Fruit fly (Drosophila melanogaster) whole organism, prepupa: Measurements from ENCODE around the gene CG5886.

Experiments
- Blimp-1 ChIP-seq: fragments of 200-800 bp; sonication (Bioruptor generic); optimal IDR thresholded peaks from 3 replicates; lab custom pipeline; 2017; ENCODE audit warnings: missing biosample characterization, missing genetic modification characterization, mild to moderate bottlenecking, moderate library complexity, missing genetic modification reagents
- CG10631 ChIP-seq: fragments of 200-800 bp; sonication (Bioruptor generic); optimal IDR thresholded peaks from 2 replicates; lab custom pipeline; 2016; ENCODE audit warnings: missing biosample characterization, missing genetic modification characterization
- CG11294 ChIP-seq: fragments of 200-800 bp; sonication (Bioruptor generic); IDR thresholded peaks from 2 replicates; pipeline ENCODE4 v1.3.6; 2022; ENCODE audit warnings: missing biosample characterization, missing genetic modification characterization
- CG11762 ChIP-seq: fragments of 200-800 bp; sonication (Bioruptor generic); optimal IDR thresholded peaks from 3 replicates; lab custom pipeline; 2016; ENCODE audit warnings: missing biosample characterization, missing genetic modification characterization; ENCODE audit not compliant: insufficient read depth
- CG11902 ChIP-seq: fragments of 200-800 bp; sonication (Bioruptor generic); optimal IDR thresholded peaks from 3 replicates; lab custom pipeline; 2016; ENCODE audit warnings: missing biosample characterization, missing genetic modification characterization
- CG15336 ChIP-seq: fragments of 200-800 bp; sonication (Bioruptor generic); IDR thresholded peaks from 2 replicates; pipeline ENCODE4 v1.3.6; 2022; ENCODE audit warnings: missing biosample characterization, missing genetic modification characterization
- CG16779 ChIP-seq: fragments of 200-800 bp; sonication (Bioruptor generic); optimal IDR thresholded peaks from 3 replicates; lab custom pipeline; 2017; ENCODE audit warnings: missing biosample characterization, mild to moderate bottlenecking, missing genetic modification characterization
- CG3032 ChIP-seq: fragments of 200-800 bp; optimal IDR thresholded peaks from 2 replicates; lab custom pipeline; 2019; ENCODE audit warnings: missing biosample characterization, mild to moderate bottlenecking, missing genetic modification characterization, moderate library complexity
- CG32006 ChIP-seq: fragments of 200-800 bp; sonication (Bioruptor generic); optimal IDR thresholded peaks from 3 replicates; lab custom pipeline; 2017; ENCODE audit warnings: missing biosample characterization, mild to moderate bottlenecking, missing genetic modification characterization
- CG34406 ChIP-seq: fragments of 200-800 bp; sonication (Bioruptor generic); optimal IDR thresholded peaks from 3 replicates; lab custom pipeline; 2016; ENCODE audit warnings: missing biosample characterization, missing genetic modification characterization
- CG3919 ChIP-seq: fragments of 200-800 bp; sonication (Bioruptor generic); optimal IDR thresholded peaks from 3 replicates; lab custom pipeline; 2016; ENCODE audit warnings: missing biosample characterization, missing genetic modification characterization
- CG4318 ChIP-seq: fragments of 200-800 bp; sonication (Bioruptor generic); optimal IDR thresholded peaks from 3 replicates; lab custom pipeline; 2017; ENCODE audit warnings: missing biosample characterization, mild to moderate bottlenecking, missing genetic modification characterization
- CG6163 ChIP-seq: fragments of 200-800 bp; sonication (Bioruptor generic); IDR thresholded peaks from 3 replicates; pipeline ENCODE4 v1.3.6; 2022; ENCODE audit warnings: missing biosample characterization, missing genetic modification characterization
- CG6276 ChIP-seq: fragments of 200-800 bp; sonication (Bioruptor generic); optimal IDR thresholded peaks from 2 replicates; lab custom pipeline; 2017; ENCODE audit warnings: missing biosample characterization, mild to moderate bottlenecking, missing genetic modification characterization
- CG6792 ChIP-seq: fragments of 200-800 bp; sonication (Bioruptor generic); optimal IDR thresholded peaks from 3 replicates; lab custom pipeline; 2016; ENCODE audit warnings: missing biosample characterization, missing genetic modification characterization
- CG6808 ChIP-seq: fragments of 200-800 bp; sonication (Bioruptor generic); optimal IDR thresholded peaks from 3 replicates; lab custom pipeline; 2017; ENCODE audit warnings: missing biosample characterization, missing genetic modification characterization, mild to moderate bottlenecking, moderate library complexity, missing genetic modification reagents
- CG6854 ChIP-seq: fragments of 200-800 bp; sonication (Bioruptor generic); optimal IDR thresholded peaks from 2 replicates; lab custom pipeline; 2017; ENCODE audit warnings: missing biosample characterization, mild to moderate bottlenecking, missing genetic modification characterization
- CG7368 ChIP-seq: fragments of 200-800 bp; sonication (Bioruptor generic); optimal IDR thresholded peaks from 3 replicates; lab custom pipeline; 2016; ENCODE audit warnings: missing biosample characterization, missing genetic modification characterization
- CG8119 ChIP-seq: fragments of 200-800 bp; sonication (Bioruptor generic); IDR thresholded peaks from 3 replicates; pipeline ENCODE4 v1.3.6; 2022; ENCODE audit warnings: missing biosample characterization, missing genetic modification characterization
- CG8319 ChIP-seq: fragments of 200-800 bp; sonication (Bioruptor generic); optimal IDR thresholded peaks from 3 replicates; lab custom pipeline; 2016; ENCODE audit warnings: missing biosample characterization, missing genetic modification characterization
- CG9139 ChIP-seq: fragments of 200-800 bp; sonication (Bioruptor generic); optimal IDR thresholded peaks from 3 replicates; lab custom pipeline; 2017; ENCODE audit warnings: missing biosample characterization, mild to moderate bottlenecking, missing genetic modification characterization
- Eip75B ChIP-seq: fragments of 200-800 bp; sonication (Bioruptor generic); optimal IDR thresholded peaks from 3 replicates; lab custom pipeline; 2016; ENCODE audit warnings: missing biosample characterization, missing genetic modification characterization
- Eip78C ChIP-seq: fragments of 200-800 bp; sonication (Bioruptor generic); peaks from one replicate; lab custom pipeline; 2016; ENCODE audit warnings: missing biosample characterization, missing genetic modification characterization
- Eip93F ChIP-seq: fragments of 200-800 bp; sonication (Bioruptor generic); optimal IDR thresholded peaks from 2 replicates; lab custom pipeline; 2016; ENCODE audit warnings: missing biosample characterization, mild to moderate bottlenecking, missing genetic modification characterization
- Ets21C ChIP-seq: fragments of 200-800 bp; sonication (Bioruptor generic); optimal IDR thresholded peaks from 3 replicates; lab custom pipeline; 2016; ENCODE audit warnings: missing biosample characterization, missing genetic modification characterization
- Ets96B ChIP-seq: fragments of 200-800 bp; optimal IDR thresholded peaks from 2 replicates; lab custom pipeline; 2019; ENCODE audit warnings: missing biosample characterization, mild to moderate bottlenecking, missing genetic modification characterization, moderate library complexity
- Hr38 ChIP-seq: sonication (Bioruptor generic); optimal IDR thresholded peaks from 2 replicates; lab custom pipeline; 2016; ENCODE audit warnings: missing biosample characterization, missing genetic modification characterization
- Hr39 ChIP-seq: fragments of 200-800 bp; sonication (Bioruptor generic); optimal IDR thresholded peaks from 2 replicates; lab custom pipeline; 2016; ENCODE audit warnings: missing biosample characterization, missing genetic modification characterization
- Lpt ChIP-seq: fragments of 200-800 bp; sonication (Bioruptor generic); optimal IDR thresholded peaks from 3 replicates; lab custom pipeline; 2016; ENCODE audit warnings: missing biosample characterization, missing genetic modification characterization
- Met ChIP-seq: fragments of 200-800 bp; sonication (Bioruptor generic); optimal IDR thresholded peaks from 3 replicates; lab custom pipeline; 2016; ENCODE audit warnings: missing biosample characterization, missing genetic modification characterization
- OdsH ChIP-seq: fragments of 200-800 bp; sonication (Bioruptor generic); optimal IDR thresholded peaks from 3 replicates; lab custom pipeline; 2016; ENCODE audit warnings: missing biosample characterization, missing genetic modification characterization
- Smox ChIP-seq: fragments of 200-800 bp; sonication (Bioruptor generic); optimal IDR thresholded peaks from 3 replicates; lab custom pipeline; 2016; ENCODE audit warnings: missing biosample characterization, missing genetic modification characterization
- Sox102F ChIP-seq: fragments of 200-800 bp; sonication (Bioruptor generic); optimal IDR thresholded peaks from 2 replicates; lab custom pipeline; 2016; ENCODE audit warnings: missing biosample characterization, mild to moderate bottlenecking, missing genetic modification characterization
- acj6 ChIP-seq: fragments of 200-800 bp; sonication (Bioruptor generic); optimal IDR thresholded peaks from 3 replicates; lab custom pipeline; 2016; ENCODE audit warnings: missing biosample characterization, missing genetic modification characterization
- dac ChIP-seq: fragments of 200-800 bp; sonication (Bioruptor generic); optimal IDR thresholded peaks from 2 replicates; lab custom pipeline; 2017; ENCODE audit warnings: missing biosample characterization, mild to moderate bottlenecking, missing genetic modification characterization
- dsx ChIP-seq: fragments of 200-800 bp; optimal IDR thresholded peaks from 3 replicates; lab custom pipeline; 2019; ENCODE audit warnings: missing biosample characterization, mild to moderate bottlenecking, missing genetic modification characterization, moderate library complexity; ENCODE audit not compliant: poor library complexity, severe bottlenecking
- eg ChIP-seq: fragments of 200-800 bp; sonication (Bioruptor generic); IDR thresholded peaks from 3 replicates; pipeline ENCODE4 v1.3.6; 2022; ENCODE audit warnings: missing biosample characterization, missing genetic modification characterization
- esn ChIP-seq: fragments of 200-800 bp; sonication (Bioruptor generic); optimal IDR thresholded peaks from 2 replicates; lab custom pipeline; 2016; ENCODE audit warnings: missing biosample characterization, mild to moderate bottlenecking, missing genetic modification characterization, moderate library complexity
- fd59A ChIP-seq: fragments of 200-800 bp; sonication (Bioruptor generic); optimal IDR thresholded peaks from 2 replicates; lab custom pipeline; 2017; ENCODE audit warnings: missing biosample characterization, mild to moderate bottlenecking, missing genetic modification characterization, missing genetic modification reagents
- fd85E ChIP-seq: fragments of 200-800 bp; sonication (Bioruptor generic); optimal IDR thresholded peaks from 3 replicates; lab custom pipeline; 2016; ENCODE audit warnings: missing biosample characterization, missing genetic modification characterization
- lz ChIP-seq: fragments of 200-800 bp; sonication (Bioruptor generic); optimal IDR thresholded peaks from 3 replicates; lab custom pipeline; 2016; ENCODE audit warnings: missing biosample characterization, missing genetic modification characterization
- salr ChIP-seq, 2 experiments: fragments of 200-800 bp; sonication (Bioruptor generic); optimal IDR thresholded peaks; 3 replicates each; lab custom pipeline; 2016 to 2018; ENCODE audit warnings: missing biosample characterization in 2 of 2, missing genetic modification characterization in 2 of 2, mild to moderate bottlenecking in 1 of 2
- spab ChIP-seq: fragments of 200-800 bp; sonication (Bioruptor generic); optimal IDR thresholded peaks from 2 replicates; lab custom pipeline; 2017; ENCODE audit warnings: missing biosample characterization, mild to moderate bottlenecking, missing genetic modification characterization, missing genetic modification reagents
- svp ChIP-seq: fragments of 200-800 bp; sonication (Bioruptor generic); peaks from one replicate; lab custom pipeline; 2016; ENCODE audit warnings: missing biosample characterization, missing genetic modification characterization
- topi ChIP-seq: fragments of 200-800 bp; sonication (Bioruptor generic); optimal IDR thresholded peaks from 3 replicates; lab custom pipeline; 2016; ENCODE audit warnings: missing biosample characterization, missing genetic modification characterization
- vri ChIP-seq: fragments of 200-800 bp; sonication (Bioruptor generic); optimal IDR thresholded peaks from 3 replicates; lab custom pipeline; 2016; ENCODE audit warnings: missing biosample characterization, mild to moderate bottlenecking, missing genetic modification characterization

Gene CG5886

dm6 chr3R:25879324-25879766, 27.9 kb downstream of the CG5886 start (continued):
- TF ChIP-seq CG8319 (GFP tag; lab: Kevin White, UChicago) (no peak), CG3919 (GFP tag; lab: Kevin White, UChicago) (peak; percentile 48), Lpt (peak; percentile 17), Ets21C (GFP tag; lab: Kevin White, UChicago) (no peak), CG11902 (no peak), CG3032 (no peak), CG6276 (peak; percentile 62), CG6808 (no peak), Eip93F (GFP tag; lab: Kevin White, UChicago) (no peak), topi (no peak), CG6792 (GFP tag; lab: Kevin White, UChicago) (no peak), CG32006 (GFP tag; lab: Kevin White, UChicago) (peak; percentile 78)

DNA sequence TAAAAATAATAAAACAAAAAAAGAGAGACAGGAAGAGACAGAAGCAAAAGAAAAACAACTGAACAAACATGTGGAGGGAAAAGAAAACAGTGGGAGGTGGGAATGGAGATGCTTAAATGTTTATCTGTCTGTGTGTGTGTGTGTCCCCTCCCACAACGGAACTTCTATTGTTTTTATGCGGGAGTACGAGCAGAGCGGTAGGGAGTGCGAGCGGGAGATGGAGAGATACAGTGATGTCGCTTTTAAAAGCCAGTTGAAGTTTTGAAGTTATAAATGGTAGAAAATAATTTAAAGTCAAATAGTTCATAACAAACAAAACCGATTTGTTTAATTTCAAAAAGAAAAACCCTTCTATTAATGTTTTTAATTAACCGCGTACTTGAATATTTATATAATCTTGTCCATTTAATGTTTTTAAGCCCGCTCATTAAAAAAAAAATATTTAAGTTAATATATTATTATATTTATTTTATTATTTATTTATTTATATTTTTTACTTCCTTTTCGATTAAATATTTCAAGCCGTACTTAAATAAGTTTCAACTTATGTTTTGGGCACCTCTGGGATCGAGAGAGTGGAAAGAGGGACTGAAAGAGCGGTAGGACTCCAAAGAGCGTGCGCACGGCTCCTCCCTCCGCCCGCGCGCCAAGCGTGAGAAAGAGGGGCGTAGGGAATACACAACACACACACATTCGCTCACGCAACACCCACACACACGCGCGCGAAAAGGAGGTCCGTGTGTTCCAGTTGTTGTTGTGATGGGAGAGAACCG, 29.0 kb downstream of the CG5886 start:
- peak; percentile 66 for TF ChIP-seq CG10631
- no peak for TF ChIP-seq CG11902
- TF ChIP-seq Eip78C (GFP tag; lab: Kevin White, UChicago): peak; percentile 76
- peak; percentile 41 for TF ChIP-seq OdsH (GFP tag; lab: Kevin White, UChicago)
- TF ChIP-seq Blimp-1: peak; percentile 14
- TF ChIP-seq CG7368 (GFP tag; lab: Kevin White, UChicago): peak; percentile 24
- TF ChIP-seq Met (GFP tag; lab: Kevin White, UChicago): peak; percentile 35
- TF ChIP-seq Ets21C (GFP tag; lab: Kevin White, UChicago): no peak
- peak; percentile 23 for TF ChIP-seq spab
- peak; percentile 43 for TF ChIP-seq CG3919 (GFP tag; lab: Kevin White, UChicago)
- TF ChIP-seq CG8119 (GFP tag; lab: Robert Waterston, UW): peak; percentile 70
- peak; percentile 18; the same call in 1 of the 3 replicates for TF ChIP-seq CG6163 (GFP tag; lab: Robert Waterston, UW)
- no peak for TF ChIP-seq CG9139 (GFP tag; lab: Kevin White, UChicago)
- no peak for TF ChIP-seq CG8319 (GFP tag; lab: Kevin White, UChicago)
- peak in 1 of 2 experiments; percentile 55 for TF ChIP-seq salr (GFP tag; optimal IDR thresholded peaks at IDR 0.05; lab: Kevin White, UChicago)
- no peak for TF ChIP-seq CG6854 (GFP tag; lab: Kevin White, UChicago)
- peak; percentile 21 for TF ChIP-seq CG6276
- TF ChIP-seq CG11294 (GFP tag; lab: Robert Waterston, UW): no peak
- peak; percentile 70 for TF ChIP-seq CG15336 (GFP tag; lab: Robert Waterston, UW)
- TF ChIP-seq Sox102F (GFP tag; lab: Kevin White, UChicago): no peak
- peak; percentile 53 for TF ChIP-seq Ets96B
- TF ChIP-seq lz (GFP tag; lab: Kevin White, UChicago): peak; percentile 34
- TF ChIP-seq fd59A (GFP tag; lab: Kevin White, UChicago): no peak
- no peak for TF ChIP-seq Hr38 (GFP tag; lab: Kevin White, UChicago)
- no peak for TF ChIP-seq CG16779 (tag; lab: Kevin White, UChicago)
- peak; percentile 52 for TF ChIP-seq Lpt
- TF ChIP-seq eg (GFP tag; lab: Robert Waterston, UW): no peak
- TF ChIP-seq topi: peak; percentile 50
- peak; percentile 82 for TF ChIP-seq CG32006 (GFP tag; lab: Kevin White, UChicago)
- TF ChIP-seq acj6 (GFP tag; lab: Kevin White, UChicago): peak; percentile 24
- TF ChIP-seq CG6808: no peak
- peak; percentile 35 for TF ChIP-seq Eip75B (GFP tag; lab: Kevin White, UChicago)
- TF ChIP-seq CG34406 (GFP tag; lab: Kevin White, UChicago): peak; percentile 64
- TF ChIP-seq CG4318 (GFP tag; lab: Kevin White, UChicago): peak; percentile 42
- no peak for TF ChIP-seq dac
- no peak for TF ChIP-seq fd85E (GFP tag; lab: Kevin White, UChicago)
- peak; percentile 3 for TF ChIP-seq Smox (GFP tag; lab: Kevin White, UChicago)
- peak; percentile 52 for TF ChIP-seq CG3032
- TF ChIP-seq svp (GFP tag; lab: Kevin White, UChicago): peak; percentile 55
- peak; percentile 12 for TF ChIP-seq vri (GFP tag; lab: Kevin White, UChicago)
- TF ChIP-seq dsx (GFP tag; lab: Kevin White, UChicago): peak; percentile 9
- TF ChIP-seq esn (GFP tag; lab: Kevin White, UChicago): peak; percentile 53
- TF ChIP-seq CG11762 (GFP tag; lab: Kevin White, UChicago): peak; percentile 22
- peak; percentile 62 for TF ChIP-seq CG6792 (GFP tag; lab: Kevin White, UChicago)
- peak; percentile 28 for TF ChIP-seq Hr39 (GFP tag; lab: Kevin White, UChicago)
- no peak for TF ChIP-seq Eip93F (GFP tag; lab: Kevin White, UChicago)
